Worm (Caenorhabditis elegans): Measurements from ENCODE around the gene C35B8.3.

- TF ChIP-seq W03F9.2 (tag; optimal IDR thresholded peaks at IDR 0.05) (no peak), him-1 (tag; optimal IDR thresholded peaks at IDR 0.05) (no peak)
Observed at ce11 chrX:9248083-9248805, 34.5 kb downstream of the C35B8.3 start.

Data from whole organism, L4/young adult.